Fruit fly (Drosophila melanogaster) whole organism, embryonic: Measurements from ENCODE around the gene CG15296.

Source experiments
- Awh ChIP-seq: fragments of 200-800 bp; sonication (Bioruptor generic); IDR thresholded peaks from 2 replicates; pipeline ENCODE4, ENCODE4 v1.3.6; 2022; ENCODE audit warnings: missing biosample characterization, missing genetic modification characterization
- CG11247 ChIP-seq: fragments of 200-800 bp; sonication (Bioruptor generic); IDR thresholded peaks from 2 replicates; pipeline ENCODE4 v1.3.6; 2022; ENCODE audit warnings: missing biosample characterization, missing genetic modification characterization
- CG12236 ChIP-seq: fragments of 200-800 bp; sonication (Bioruptor generic); optimal IDR thresholded peaks from 2 replicates; lab custom pipeline; 2016; ENCODE audit warnings: missing biosample characterization, missing genetic modification characterization
- CG12769 ChIP-seq: fragments of 200-800 bp; sonication (Bioruptor generic); optimal IDR thresholded peaks from 2 replicates; lab custom pipeline; 2019; ENCODE audit warnings: missing biosample characterization, mild to moderate bottlenecking, missing genetic modification characterization, moderate library complexity
- CG12942 ChIP-seq: fragments of 200-800 bp; sonication (Bioruptor generic); optimal IDR thresholded peaks from 3 replicates; lab custom pipeline; 2016; ENCODE audit warnings: missing biosample characterization, missing genetic modification characterization
- CG13775 ChIP-seq: fragments of 200-800 bp; sonication (Bioruptor generic); optimal IDR thresholded peaks from 3 replicates; lab custom pipeline; 2017; ENCODE audit warnings: missing biosample characterization, mild to moderate bottlenecking, missing genetic modification characterization
- CG1647 ChIP-seq: fragments of 200-800 bp; sonication (Bioruptor generic); optimal IDR thresholded peaks from 3 replicates; lab custom pipeline; 2016; ENCODE audit warnings: missing biosample characterization, missing genetic modification characterization
- CG17328 ChIP-seq: fragments of 200-800 bp; sonication (Bioruptor generic); IDR thresholded peaks from 2 replicates; pipeline ENCODE4 v1.3.6; 2022; ENCODE audit warnings: missing biosample characterization, missing genetic modification characterization
- CG2712 ChIP-seq: fragments of 200-800 bp; optimal IDR thresholded peaks from 3 replicates; lab custom pipeline; 2019; ENCODE audit warnings: missing biosample characterization, mild to moderate bottlenecking, missing genetic modification characterization, moderate library complexity
- CG2875 ChIP-seq: fragments of 200-800 bp; sonication (Bioruptor generic); optimal IDR thresholded peaks from 2 replicates; lab custom pipeline; 2017; ENCODE audit warnings: missing biosample characterization, mild to moderate bottlenecking, missing genetic modification characterization, missing genetic modification reagents
- CG30431 ChIP-seq: fragments of 200-800 bp; sonication (Bioruptor generic); optimal IDR thresholded peaks from 2 replicates; lab custom pipeline; 2017; ENCODE audit warnings: missing biosample characterization, missing genetic modification characterization
- CG31388 ChIP-seq: fragments of 200-800 bp; sonication (Bioruptor generic); optimal IDR thresholded peaks from 2 replicates; lab custom pipeline; 2016; ENCODE audit warnings: missing biosample characterization, missing genetic modification characterization
- CG4360 ChIP-seq: fragments of 200-800 bp; sonication (Bioruptor generic); IDR thresholded peaks from 2 replicates; pipeline ENCODE4 v1.3.6; 2022; ENCODE audit warnings: missing biosample characterization, missing genetic modification characterization
- CG5245 ChIP-seq: fragments of 200-800 bp; sonication (Bioruptor generic); optimal IDR thresholded peaks from 3 replicates; lab custom pipeline; 2016; ENCODE audit warnings: missing biosample characterization, missing genetic modification characterization
- CG7357 ChIP-seq: fragments of 200-800 bp; sonication (Bioruptor generic); IDR thresholded peaks from 3 replicates; pipeline ENCODE4 v1.3.6; 2022; ENCODE audit warnings: missing biosample characterization, missing genetic modification characterization
- CG8765 ChIP-seq: fragments of 200-800 bp; sonication (Bioruptor generic); IDR thresholded peaks from 2 replicates; pipeline ENCODE4 v1.3.6; 2022; ENCODE audit warnings: missing biosample characterization, missing genetic modification characterization
- CG9437 ChIP-seq: fragments of 200-800 bp; sonication (Bioruptor generic); optimal IDR thresholded peaks from 2 replicates; lab custom pipeline; 2018; ENCODE audit warnings: missing biosample characterization, mild to moderate bottlenecking, missing genetic modification characterization
- Camta ChIP-seq: fragments of 200-800 bp; sonication (Bioruptor generic); optimal IDR thresholded peaks from 2 replicates; lab custom pipeline; 2016; ENCODE audit warnings: missing biosample characterization, missing genetic modification characterization
- CrebB ChIP-seq: fragments of 200-800 bp; sonication (Bioruptor generic); optimal IDR thresholded peaks from 3 replicates; lab custom pipeline; 2018; ENCODE audit warnings: missing biosample characterization, mild to moderate bottlenecking, missing genetic modification characterization
- Doc3 ChIP-seq: fragments of 200-800 bp; sonication (Bioruptor generic); IDR thresholded peaks from 3 replicates; pipeline ENCODE4 v1.3.6; 2022; ENCODE audit warnings: missing biosample characterization, missing genetic modification characterization; ENCODE audit not compliant: partially characterized antibody
- Dref ChIP-seq: fragments of 200-800 bp; sonication (Bioruptor generic); IDR thresholded peaks from 2 replicates; pipeline ENCODE4 v1.3.6; 2022; ENCODE audit warnings: missing biosample characterization, missing genetic modification characterization
- Fer3 ChIP-seq: fragments of 200-800 bp; sonication (Bioruptor generic); optimal IDR thresholded peaks from 2 replicates; lab custom pipeline; 2018; ENCODE audit warnings: missing biosample characterization, mild to moderate bottlenecking, missing genetic modification characterization, moderate library complexity
- H15 ChIP-seq: fragments of 200-800 bp; sonication (Bioruptor generic); IDR thresholded peaks from 3 replicates; pipeline ENCODE4 v1.3.6; 2022; ENCODE audit warnings: missing biosample characterization, missing genetic modification characterization
- Hr39 ChIP-seq: fragments of >200 bp; optimal IDR thresholded peaks from 2 replicates; lab custom pipeline; 2017
- Myb ChIP-seq: fragments of 200-800 bp; sonication (Bioruptor generic); optimal IDR thresholded peaks from 2 replicates; lab custom pipeline; 2016; ENCODE audit warnings: missing biosample characterization, missing genetic modification characterization
- NC2β ChIP-seq: fragments of 200-800 bp; sonication (Bioruptor generic); optimal IDR thresholded peaks from 2 replicates; lab custom pipeline; 2016; ENCODE audit warnings: missing biosample characterization, missing genetic modification characterization
- Ravus ChIP-seq: fragments of 200-800 bp; sonication (Bioruptor generic); IDR thresholded peaks from 2 replicates; pipeline ENCODE4 v1.3.6; 2022; ENCODE audit warnings: missing biosample characterization, missing genetic modification characterization
- Xbp1 ChIP-seq: fragments of 200-800 bp; sonication (Bioruptor generic); optimal IDR thresholded peaks from 3 replicates; lab custom pipeline; 2016; ENCODE audit warnings: missing biosample characterization, mild to moderate bottlenecking, missing genetic modification characterization
- Xrp1 ChIP-seq: fragments of 200-800 bp; sonication (Bioruptor generic); IDR thresholded peaks from 2 replicates; pipeline ENCODE4 v1.3.6; 2022; ENCODE audit warnings: missing biosample characterization, missing genetic modification characterization
- ase ChIP-seq: fragments of 200-800 bp; sonication (Bioruptor generic); IDR thresholded peaks from 3 replicates; pipeline ENCODE4 v1.3.6; 2022; ENCODE audit warnings: missing biosample characterization, missing genetic modification characterization
- az2 ChIP-seq: fragments of 200-800 bp; sonication (Bioruptor generic); optimal IDR thresholded peaks from 3 replicates; lab custom pipeline; 2016; ENCODE audit warnings: missing biosample characterization, missing genetic modification characterization
- bbx ChIP-seq: fragments of 200-800 bp; sonication (Bioruptor generic); IDR thresholded peaks from 2 replicates; pipeline ENCODE4 v1.3.6; 2022; ENCODE audit warnings: missing biosample characterization, missing genetic modification characterization; ENCODE audit not compliant: partially characterized antibody
- br ChIP-seq: fragments of >200 bp; optimal IDR thresholded peaks from 2 replicates; lab custom pipeline; 2017
- btn ChIP-seq: fragments of 200-800 bp; sonication (Bioruptor generic); optimal IDR thresholded peaks from 2 replicates; lab custom pipeline; 2016; ENCODE audit warnings: missing biosample characterization, missing genetic modification characterization
- dm ChIP-seq: fragments of 200-800 bp; sonication (Bioruptor generic); optimal IDR thresholded peaks from 3 replicates; lab custom pipeline; 2016; ENCODE audit warnings: missing biosample characterization, missing genetic modification characterization
- dmrt11E ChIP-seq: fragments of 200-800 bp; sonication (Bioruptor generic); optimal IDR thresholded peaks from 3 replicates; lab custom pipeline; 2018; ENCODE audit warnings: missing biosample characterization, mild to moderate bottlenecking, missing genetic modification characterization, moderate library complexity
- exex ChIP-seq: fragments of 200-800 bp; sonication (Bioruptor generic); optimal IDR thresholded peaks from 4 replicates; lab custom pipeline; 2018; ENCODE audit warnings: missing biosample characterization, mild to moderate bottlenecking, missing genetic modification characterization, moderate library complexity
- gem ChIP-seq: fragments of 200-800 bp; sonication (Bioruptor generic); optimal IDR thresholded peaks from 2 replicates; lab custom pipeline; 2019; ENCODE audit warnings: missing biosample characterization, mild to moderate bottlenecking, missing genetic modification characterization, moderate library complexity
- grn ChIP-seq: fragments of 200-800 bp; sonication (Bioruptor generic); optimal IDR thresholded peaks from 3 replicates; lab custom pipeline; 2017; ENCODE audit warnings: missing biosample characterization, missing genetic modification characterization
- jumu ChIP-seq: fragments of 200-800 bp; sonication (Bioruptor generic); optimal IDR thresholded peaks from 3 replicates; lab custom pipeline; 2016; ENCODE audit warnings: missing biosample characterization, missing genetic modification characterization
- pnt ChIP-seq: fragments of 200-800 bp; sonication (Bioruptor generic); optimal IDR thresholded peaks from 3 replicates; lab custom pipeline; 2016; ENCODE audit warnings: missing biosample characterization, missing genetic modification characterization
- psq ChIP-seq: fragments of 200-800 bp; sonication (Bioruptor generic); optimal IDR thresholded peaks from 2 replicates; lab custom pipeline; 2017; ENCODE audit warnings: missing biosample characterization, missing genetic modification characterization
- repo ChIP-seq: fragments of 200-800 bp; sonication (Bioruptor generic); optimal IDR thresholded peaks from 2 replicates; lab custom pipeline; 2016; ENCODE audit warnings: missing biosample characterization, missing genetic modification characterization
- ro ChIP-seq: fragments of 200-800 bp; sonication (Bioruptor generic); IDR thresholded peaks from 2 replicates; pipeline ENCODE4 v1.3.6; 2022; ENCODE audit warnings: missing biosample characterization, missing genetic modification characterization
- schlank ChIP-seq: fragments of 200-800 bp; sonication (Bioruptor generic); optimal IDR thresholded peaks from 2 replicates; lab custom pipeline; 2018; ENCODE audit warnings: missing biosample characterization, mild to moderate bottlenecking, missing genetic modification characterization
- shn ChIP-seq: fragments of 200-800 bp; sonication (Bioruptor generic); optimal IDR thresholded peaks from 3 replicates; lab custom pipeline; 2016; ENCODE audit warnings: missing biosample characterization, missing genetic modification characterization
- sima ChIP-seq: fragments of 200-800 bp; sonication (Bioruptor generic); optimal IDR thresholded peaks from 2 replicates; lab custom pipeline; 2016; ENCODE audit warnings: missing biosample characterization, missing genetic modification characterization
- tio ChIP-seq: fragments of 200-800 bp; sonication (Bioruptor generic); optimal IDR thresholded peaks from 2 replicates; lab custom pipeline; 2017; ENCODE audit warnings: missing biosample characterization, missing genetic modification characterization, inconsistent platforms
- vnd ChIP-seq: fragments of 200-800 bp; sonication (Bioruptor generic); IDR thresholded peaks from 3 replicates; pipeline ENCODE4 v1.3.6; 2022; ENCODE audit warnings: missing biosample characterization, missing genetic modification characterization; ENCODE audit not compliant: partially characterized antibody
- vvl ChIP-seq: fragments of 200-800 bp; sonication (Bioruptor generic); IDR thresholded peaks from 2 replicates; pipeline ENCODE4 v1.3.6; 2022; ENCODE audit warnings: missing biosample characterization, missing genetic modification characterization
- wek ChIP-seq: fragments of 200-800 bp; sonication (Bioruptor generic); optimal IDR thresholded peaks from 3 replicates; lab custom pipeline; 2018; ENCODE audit warnings: missing biosample characterization, mild to moderate bottlenecking, missing genetic modification characterization, moderate library complexity
- yki ChIP-seq: fragments of >200 bp; optimal IDR thresholded peaks from 3 replicates; lab custom pipeline; 2018

CG15296 gene

DNA sequence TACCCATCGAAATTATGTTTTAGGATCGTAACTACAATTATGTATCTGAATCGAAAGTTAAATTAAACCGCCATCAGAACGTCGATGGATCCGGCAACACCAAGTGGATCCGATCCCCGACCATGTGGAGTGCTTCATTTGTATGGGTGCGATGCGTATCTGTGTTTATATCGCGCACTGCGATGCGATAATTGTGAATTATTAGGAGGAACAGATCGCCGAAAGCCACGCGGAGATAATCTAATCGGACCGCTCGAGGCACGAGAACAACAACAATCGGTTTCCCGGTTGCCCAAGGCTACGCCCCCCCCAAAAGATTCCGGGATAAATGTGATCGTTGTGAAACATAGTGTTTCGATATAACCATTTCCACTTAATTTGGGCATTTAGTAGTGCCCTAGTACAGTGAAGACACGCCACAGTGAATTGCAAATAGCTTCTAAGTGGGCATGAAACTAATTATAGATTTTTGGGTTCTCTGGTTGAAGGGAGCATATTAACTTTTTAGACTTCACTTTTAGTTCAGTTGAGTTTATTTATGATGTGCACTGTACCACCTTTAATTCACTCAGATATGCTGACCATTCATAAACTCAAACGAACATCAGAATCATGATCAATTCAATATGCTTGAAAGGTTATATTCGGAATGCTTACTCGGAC lies 34.0 kb upstream of the CG15296 start (continued):
- TF ChIP-seq CG9437, result no peak
- TF ChIP-seq CG17328 (GFP tag; lab: Robert Waterston, UW), result peak; percentile 62
- peak; percentile 52 for TF ChIP-seq Fer3
- no peak for TF ChIP-seq CG2875
- TF ChIP-seq pnt (GFP tag; lab: Kevin White, UChicago), result no peak
- TF ChIP-seq gem (tag; lab: Kevin White, UChicago), result peak; percentile 67
- TF ChIP-seq Myb (GFP tag; lab: Kevin White, UChicago), result no peak
- TF ChIP-seq Hr39 (lab: Kevin White, UChicago), result no peak
- TF ChIP-seq CG12942, result no peak
- TF ChIP-seq CG13775 (GFP tag; lab: Kevin White, UChicago), result peak; percentile 16
- TF ChIP-seq CG8765, result no peak
- TF ChIP-seq grn (GFP tag; lab: Kevin White, UChicago), result peak; percentile 77
- no peak for TF ChIP-seq CG31388 (GFP tag; lab: Kevin White, UChicago)
- TF ChIP-seq Doc3, result no peak
- peak; percentile 26; the same call in 1 of the 2 replicates for TF ChIP-seq CG4360 (GFP tag; lab: Robert Waterston, UW)
- TF ChIP-seq ro (GFP tag; lab: Robert Waterston, UW), result no peak
- TF ChIP-seq Camta, result no peak
- TF ChIP-seq schlank (tag; lab: Kevin White, UChicago), result no peak
- peak; percentile 66 for TF ChIP-seq exex (tag; lab: Kevin White, UChicago)
- no peak for TF ChIP-seq Dref
- TF ChIP-seq CG7357, result no peak
- TF ChIP-seq CrebB (tag; lab: Kevin White, UChicago), result no peak
- no peak for TF ChIP-seq yki (lab: Kevin White, UChicago)
- TF ChIP-seq wek (GFP tag; lab: Kevin White, UChicago), result no peak
- TF ChIP-seq CG11247 (GFP tag; lab: Robert Waterston, UW), result no peak
- TF ChIP-seq CG5245, result peak; percentile 32
- TF ChIP-seq CG12769 (tag; lab: Kevin White, UChicago), result peak; percentile 80
- TF ChIP-seq CG30431 (GFP tag; lab: Kevin White, UChicago), result no peak
- no peak for TF ChIP-seq repo (GFP tag; lab: Kevin White, UChicago)
- no peak for TF ChIP-seq psq
- no peak for TF ChIP-seq vnd (GFP tag; lab: Robert Waterston, UW)
- peak; percentile 25 for TF ChIP-seq btn (GFP tag; lab: Kevin White, UChicago)
- no peak for TF ChIP-seq bbx (GFP tag; lab: Robert Waterston, UW)
- TF ChIP-seq az2 (GFP tag; lab: Kevin White, UChicago), result peak; percentile 45
- TF ChIP-seq br (lab: Kevin White, UChicago), result no peak
- TF ChIP-seq Ravus (GFP tag; lab: Robert Waterston, UW), result no peak
- TF ChIP-seq dmrt11E, result peak; percentile 21
- TF ChIP-seq CG1647 (GFP tag; lab: Kevin White, UChicago), result peak; percentile 12
- 0 out of 3 replicates have a peak, but pooled peaks have one; percentile 29 for TF ChIP-seq H15
- peak; percentile 9 for TF ChIP-seq dm
- TF ChIP-seq Xbp1 (GFP tag; lab: Kevin White, UChicago), result peak; percentile 48
- TF ChIP-seq Xrp1 (GFP tag; lab: Robert Waterston, UW), result peak; percentile 62; the same call in 1 of the 2 replicates
- TF ChIP-seq Awh (GFP tag; lab: Robert Waterston, UW), result 0 out of 2 replicates have a peak, but pooled peaks have one; percentile 19
- TF ChIP-seq jumu (GFP tag; lab: Kevin White, UChicago), result no peak
- peak; percentile 50 for TF ChIP-seq CG2712 (tag; lab: Kevin White, UChicago)
- TF ChIP-seq NC2β (GFP tag; lab: Kevin White, UChicago), result no peak
- peak; percentile 69 for TF ChIP-seq vvl (GFP tag; lab: Robert Waterston, UW)
- TF ChIP-seq ase (GFP tag; lab: Robert Waterston, UW), result peak; percentile 65; the same call in 1 of the 3 replicates
- no peak for TF ChIP-seq shn (GFP tag; lab: Kevin White, UChicago)
- TF ChIP-seq sima (GFP tag; lab: Kevin White, UChicago), result no peak
- no peak for TF ChIP-seq CG12236
- no peak for TF ChIP-seq tio
